Fruit fly (Drosophila melanogaster): ENCODE results near the gene lilli.

Gene lilli

DNA sequence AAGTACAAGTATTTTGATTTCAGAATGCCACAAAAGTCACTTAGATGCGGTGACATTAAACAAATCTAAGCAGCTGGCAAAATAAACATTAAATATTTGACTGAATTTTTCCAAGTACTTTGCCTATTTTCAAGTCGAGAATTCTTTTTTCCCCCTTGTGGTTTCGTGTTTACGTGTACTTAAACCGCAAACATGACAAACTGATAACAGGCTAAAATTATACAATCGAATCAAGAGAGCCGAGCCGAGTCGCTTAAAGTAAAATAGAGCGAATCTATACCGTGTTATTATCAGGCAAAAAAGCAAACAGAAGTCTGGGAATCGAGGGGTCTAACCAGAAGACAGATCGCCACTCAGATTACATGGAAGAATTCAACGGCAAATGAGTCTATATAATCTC, 20.4 kb downstream of the lilli start:
- TF ChIP-seq Myc (optimal IDR thresholded peaks at IDR 0.05) (no peak), h (optimal IDR thresholded peaks at IDR 0.05) (no peak), Sin3A (optimal IDR thresholded peaks at IDR 0.05) (no peak), insv (optimal IDR thresholded peaks at IDR 0.05) (no peak), psq (optimal IDR thresholded peaks at IDR 0.05) (no peak), ttk (optimal IDR thresholded peaks at IDR 0.05) (no peak)

dm6 chr2L:2907776-2908175, 22.0 kb downstream of the lilli start:
- TF ChIP-seq ttk (optimal IDR thresholded peaks at IDR 0.05) = no peak
- no peak for TF ChIP-seq Myc (optimal IDR thresholded peaks at IDR 0.05)
- TF ChIP-seq psq (optimal IDR thresholded peaks at IDR 0.05) = no peak
- no peak for TF ChIP-seq Sin3A (optimal IDR thresholded peaks at IDR 0.05)
- TF ChIP-seq insv (optimal IDR thresholded peaks at IDR 0.05) = no peak
- no peak for TF ChIP-seq h (optimal IDR thresholded peaks at IDR 0.05)

dm6 chr2L:2908440-2909154, 22.9 kb downstream of the lilli start:
- TF ChIP-seq h (optimal IDR thresholded peaks at IDR 0.05) = no peak
- TF ChIP-seq Myc (optimal IDR thresholded peaks at IDR 0.05) = no peak
- no peak for TF ChIP-seq ttk (optimal IDR thresholded peaks at IDR 0.05)
- TF ChIP-seq psq (optimal IDR thresholded peaks at IDR 0.05) = no peak
- TF ChIP-seq insv (optimal IDR thresholded peaks at IDR 0.05) = no peak
- no peak for TF ChIP-seq Sin3A (optimal IDR thresholded peaks at IDR 0.05)

DNA sequence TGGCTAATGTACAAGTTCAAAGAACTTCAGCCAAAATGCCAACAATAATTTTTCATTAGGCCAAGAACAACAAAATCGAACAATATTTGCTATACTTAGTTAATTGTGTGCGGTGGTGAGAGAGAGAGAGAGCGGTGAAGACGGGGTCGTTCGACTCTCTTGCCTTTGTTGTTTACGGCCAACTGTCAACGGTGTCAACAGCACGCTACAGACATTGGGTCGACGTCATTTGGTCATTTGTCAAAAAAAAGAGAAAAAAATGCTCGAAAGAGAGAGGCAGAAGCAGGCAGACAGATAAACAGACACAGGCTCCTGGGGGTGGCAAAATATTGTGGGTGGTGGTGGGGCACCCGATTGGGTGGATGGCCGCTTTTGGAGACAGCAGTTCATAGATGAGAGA, 23.8 kb downstream of the lilli start:
- TF ChIP-seq insv (optimal IDR thresholded peaks at IDR 0.05) (no peak), psq (optimal IDR thresholded peaks at IDR 0.05) (no peak), h (optimal IDR thresholded peaks at IDR 0.05) (no peak)

dm6 chr2L:2910957-2911356, 25.2 kb downstream of the lilli start:
- TF ChIP-seq insv (optimal IDR thresholded peaks at IDR 0.05) (no peak), psq (optimal IDR thresholded peaks at IDR 0.05) (no peak), Sin3A (optimal IDR thresholded peaks at IDR 0.05) (no peak), h (optimal IDR thresholded peaks at IDR 0.05) (no peak), ttk (optimal IDR thresholded peaks at IDR 0.05) (no peak), Myc (optimal IDR thresholded peaks at IDR 0.05) (no peak)

DNA sequence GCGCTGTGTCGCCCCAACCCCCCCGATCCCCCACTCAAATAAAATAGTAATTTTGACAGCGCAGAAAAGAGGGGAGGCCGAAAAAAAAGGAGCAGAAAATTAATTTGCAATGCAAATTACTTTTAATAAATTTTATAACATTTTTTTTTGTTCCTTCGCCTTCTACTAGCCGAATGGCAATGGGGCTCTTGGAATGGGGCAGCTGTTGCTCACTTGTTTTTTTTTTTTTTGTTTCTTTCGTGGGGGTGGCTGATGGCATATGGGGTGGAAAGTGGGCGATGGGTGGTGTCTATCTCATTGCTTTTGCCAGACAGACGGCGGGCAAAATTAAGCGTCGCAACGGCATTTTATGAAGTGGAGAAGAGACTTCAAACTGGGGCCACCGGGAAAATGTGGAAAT, 34.9 kb downstream of the lilli start:
- TF ChIP-seq psq (optimal IDR thresholded peaks at IDR 0.05) = no peak
- TF ChIP-seq ttk (optimal IDR thresholded peaks at IDR 0.05) = no peak
- no peak for TF ChIP-seq Myc (optimal IDR thresholded peaks at IDR 0.05)
- TF ChIP-seq insv (optimal IDR thresholded peaks at IDR 0.05) = no peak
- no peak for TF ChIP-seq Sin3A (optimal IDR thresholded peaks at IDR 0.05)
- no peak for TF ChIP-seq h (optimal IDR thresholded peaks at IDR 0.05)

dm6 chr2L:2924266-2924801, 38.6 kb downstream of the lilli start:
- no peak for TF ChIP-seq h (optimal IDR thresholded peaks at IDR 0.05)
- TF ChIP-seq psq (optimal IDR thresholded peaks at IDR 0.05) = no peak
- TF ChIP-seq Myc (optimal IDR thresholded peaks at IDR 0.05) = no peak

dm6 chr2L:2930646-2931045, 44.9 kb downstream of the lilli start:
- TF ChIP-seq h (optimal IDR thresholded peaks at IDR 0.05) = no peak

DNA sequence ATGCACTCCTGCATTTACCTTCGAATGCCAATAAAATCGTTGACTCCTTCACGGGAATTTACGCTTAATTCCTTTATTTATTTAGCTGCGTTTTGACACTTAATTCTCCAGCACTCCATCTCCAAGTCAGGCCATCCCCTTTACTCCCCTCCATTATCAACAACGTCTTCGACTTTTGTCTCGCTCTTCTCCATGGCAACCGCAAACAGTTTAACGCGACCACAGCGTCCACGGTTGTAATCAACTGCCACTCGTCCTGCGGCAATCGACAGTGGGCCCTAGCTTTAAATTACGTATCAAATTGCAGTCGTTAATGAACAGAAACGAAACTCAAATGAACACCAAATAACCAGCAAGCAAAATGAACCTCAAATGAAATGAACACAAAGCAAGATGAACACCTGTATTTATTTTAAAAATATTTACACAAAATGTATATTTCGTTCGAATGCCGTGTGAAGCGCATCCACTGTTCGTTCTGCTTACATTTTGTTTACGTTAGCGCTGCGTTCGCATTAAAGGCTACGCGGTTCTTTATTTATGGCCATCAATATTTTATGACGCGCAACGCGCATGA, 45.9 kb downstream of the lilli start:
- TF ChIP-seq Sin3A (optimal IDR thresholded peaks at IDR 0.05) = no peak
- TF ChIP-seq Myc (optimal IDR thresholded peaks at IDR 0.05) = no peak
- no peak for TF ChIP-seq psq (optimal IDR thresholded peaks at IDR 0.05)
- no peak for TF ChIP-seq ttk (optimal IDR thresholded peaks at IDR 0.05)
- no peak for TF ChIP-seq insv (optimal IDR thresholded peaks at IDR 0.05)
- TF ChIP-seq h (optimal IDR thresholded peaks at IDR 0.05) = no peak

DNA sequence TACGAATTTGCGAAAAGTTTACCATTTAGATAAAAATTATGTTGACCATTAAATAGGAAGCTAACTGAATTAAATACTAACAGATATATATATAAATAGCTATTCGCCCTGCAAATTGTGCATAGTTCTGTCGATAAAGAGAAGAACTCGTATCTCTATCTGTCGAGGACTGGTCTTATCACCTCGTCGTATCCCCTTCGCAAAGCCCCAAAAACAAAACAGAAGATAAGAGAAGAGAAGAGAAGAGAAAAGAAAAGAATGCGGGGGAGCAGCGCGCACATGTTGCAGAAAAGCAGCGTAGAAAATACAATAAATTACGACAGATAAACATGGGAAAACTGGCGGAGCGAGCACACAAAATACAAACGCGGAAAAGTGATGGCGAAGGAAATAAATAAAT, 50.0 kb downstream of the lilli start:
- TF ChIP-seq ttk (optimal IDR thresholded peaks at IDR 0.05) (no peak), insv (optimal IDR thresholded peaks at IDR 0.05) (no peak), Sin3A (optimal IDR thresholded peaks at IDR 0.05) (no peak)

dm6 chr2L:2939698-2940097, 54.0 kb downstream of the lilli start:
- TF ChIP-seq Sin3A (optimal IDR thresholded peaks at IDR 0.05) = no peak

dm6 chr2L:2941353-2941752, 55.6 kb downstream of the lilli start:
- TF ChIP-seq h (optimal IDR thresholded peaks at IDR 0.05) = no peak

- TF ChIP-seq h (optimal IDR thresholded peaks at IDR 0.05) (no peak), Myc (optimal IDR thresholded peaks at IDR 0.05) (no peak), ttk (optimal IDR thresholded peaks at IDR 0.05) (no peak), psq (optimal IDR thresholded peaks at IDR 0.05) (no peak), insv (optimal IDR thresholded peaks at IDR 0.05) (no peak), Sin3A (optimal IDR thresholded peaks at IDR 0.05) (no peak)
Measured at dm6 chr2L:2942639-2943038, 56.9 kb downstream of the lilli start.

dm6 chr2L:2944509-2944908, 58.8 kb downstream of the lilli start:
- no peak for TF ChIP-seq psq (optimal IDR thresholded peaks at IDR 0.05)
- TF ChIP-seq Sin3A (optimal IDR thresholded peaks at IDR 0.05) = no peak
- no peak for TF ChIP-seq ttk (optimal IDR thresholded peaks at IDR 0.05)
- no peak for TF ChIP-seq Myc (optimal IDR thresholded peaks at IDR 0.05)
- no peak for TF ChIP-seq h (optimal IDR thresholded peaks at IDR 0.05)
- TF ChIP-seq insv (optimal IDR thresholded peaks at IDR 0.05) = no peak

Data from Kc167 (cell line).